Worm (Caenorhabditis elegans): Measurements from ENCODE around the gene F46C5.2.

The F46C5.2 gene

DNA sequence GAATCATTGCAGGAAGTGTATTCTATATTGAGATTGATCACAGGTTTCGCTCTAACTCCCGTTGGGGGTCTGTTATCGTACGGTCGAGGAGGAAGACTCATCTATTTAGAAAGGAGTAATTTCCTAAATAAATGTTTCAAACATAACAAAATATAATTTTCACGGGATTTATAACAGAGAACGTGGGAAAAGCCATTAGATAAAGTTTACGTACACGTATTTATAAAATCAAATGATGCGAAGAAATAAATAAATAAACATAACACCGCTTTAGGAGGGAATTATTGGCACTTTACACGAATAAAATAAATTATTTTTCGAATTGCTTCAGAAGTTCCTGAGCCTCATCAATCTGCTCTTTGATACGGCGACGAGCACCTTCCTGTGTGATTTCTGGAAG, 20.6 kb downstream of the F46C5.2 start, which contains the start of gene F07H5.10:
Gene F07H5.10 (minus strand): TSS at position 101 of the 400 bp plus-strand sequence.
- TF ChIP-seq T26A8.4 (GFP tag; IDR thresholded peaks at IDR 0.05) = no peak
- peak; percentile 23 for TF ChIP-seq aha-1 (tag)

DNA sequence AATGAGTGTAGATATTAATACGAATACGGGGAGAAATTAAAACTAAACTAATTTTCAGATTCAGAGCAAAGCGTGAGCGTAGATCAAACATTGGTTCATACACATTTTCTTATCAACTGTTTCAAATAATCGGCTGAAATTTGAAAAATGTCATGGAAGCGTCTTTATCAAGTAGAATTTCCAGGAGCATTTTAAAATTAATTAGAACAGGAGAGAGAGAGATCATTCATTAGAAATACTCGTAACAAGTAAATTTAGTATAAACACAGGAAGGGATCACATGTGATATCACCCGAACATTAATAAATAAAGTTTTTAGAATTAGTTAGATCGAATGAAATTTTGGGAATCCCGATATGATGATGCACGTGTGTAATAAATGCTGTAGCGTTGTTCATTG, 22.2 kb downstream of the F46C5.2 start, which contains the start of gene pho-13:
Gene pho-13 (minus strand): TSS at position 101 of the 400 bp plus-strand sequence.
- TF ChIP-seq hif-1 (tag; optimal IDR thresholded peaks at IDR 0.05) (no peak), nhr-102 (tag; optimal IDR thresholded peaks at IDR 0.05) (no peak), pqm-1 (tag; optimal IDR thresholded peaks at IDR 0.05) (peak; percentile 18), ceh-20 (GFP tag; IDR thresholded peaks at IDR 0.05) (no peak)

DNA sequence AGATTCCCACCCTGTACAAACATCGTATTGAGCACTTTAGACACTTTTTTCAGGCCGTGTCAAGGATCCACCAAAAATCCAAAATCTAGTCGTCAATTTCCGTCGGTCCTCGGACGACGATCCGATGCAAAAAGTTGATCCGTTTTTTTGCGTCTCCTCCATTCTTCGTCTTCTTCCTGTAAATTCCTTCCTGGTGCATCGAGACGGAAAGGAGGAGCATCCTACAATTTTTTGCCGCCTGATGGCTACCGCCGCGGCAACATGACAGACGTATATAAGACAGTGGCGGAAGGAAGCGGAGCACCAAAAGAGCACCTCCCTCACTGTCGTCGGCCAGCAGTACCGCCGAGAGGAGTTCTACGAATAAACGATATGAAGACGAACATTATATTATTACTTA, 28.3 kb downstream of the F46C5.2 start, which contains the start of gene appg-2:
Gene appg-2 (plus strand): TSS at position 301 of the 400 bp plus-strand sequence.
- TF ChIP-seq nhr-41 (GFP tag; IDR thresholded peaks at IDR 0.05) (no peak), ZK337.2 (GFP tag; IDR thresholded peaks at IDR 0.05) (no peak), fkh-10 (GFP tag; optimal IDR thresholded peaks at IDR 0.05) (no peak), unc-39 (tag; optimal IDR thresholded peaks at IDR 0.05) (no peak), dpl-1 (GFP tag; optimal IDR thresholded peaks at IDR 0.05) (no peak), F44E2.7 (GFP tag; IDR thresholded peaks at IDR 0.05) (no peak), hlh-30 (tag; optimal IDR thresholded peaks at IDR 0.05; ENCODE audit: insufficient read depth) (no peak), Y5F2A.4 (GFP tag; optimal IDR thresholded peaks at IDR 0.05) (no peak), lin-38 (GFP tag; IDR thresholded peaks at IDR 0.05) (no peak), mxl-3 (GFP tag; optimal IDR thresholded peaks at IDR 0.05) (no peak), Y48G9A.11 (GFP tag; IDR thresholded peaks at IDR 0.05) (no peak), dve-1 (tag; optimal IDR thresholded peaks at IDR 0.05; ENCODE audit: insufficient read depth) (no peak), ceh-28 (tag; optimal IDR thresholded peaks at IDR 0.05) (no peak), nhr-28 (tag; optimal IDR thresholded peaks at IDR 0.05) (no peak), lin-1 (GFP tag; IDR thresholded peaks at IDR 0.05) (no peak), egl-27 (tag; optimal IDR thresholded peaks at IDR 0.05) (no peak), snpc-1.2 (GFP tag; IDR thresholded peaks at IDR 0.05) (no peak), ceh-82 (tag; optimal IDR thresholded peaks at IDR 0.05) (no peak), spr-1 (tag; optimal IDR thresholded peaks at IDR 0.05) (no peak), lin-39 (tag; optimal IDR thresholded peaks at IDR 0.05) (no peak)

DNA sequence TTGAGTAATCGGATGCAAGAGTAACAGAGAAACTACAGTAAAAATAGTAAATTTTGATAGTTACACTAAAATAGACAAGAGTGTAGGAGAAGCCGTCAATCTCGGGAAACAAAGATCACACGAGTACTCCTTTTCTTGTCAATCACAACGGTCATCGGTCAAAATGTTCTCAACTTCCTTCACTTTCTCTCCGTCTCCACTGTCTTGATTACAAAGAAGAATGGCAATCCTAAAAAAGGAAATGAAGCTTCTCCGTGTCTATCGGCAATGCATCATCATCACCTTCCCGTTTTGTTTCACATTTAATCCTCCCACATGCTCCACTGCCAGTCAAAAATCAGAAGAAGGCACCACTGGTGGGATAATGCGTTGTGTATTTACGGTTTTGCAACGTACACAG, 29.4 kb downstream of the F46C5.2 start:
- TF ChIP-seq dmd-6 (GFP tag; IDR thresholded peaks at IDR 0.05) (peak; percentile 42), dpl-1 (GFP tag; optimal IDR thresholded peaks at IDR 0.05) (no peak)

DNA sequence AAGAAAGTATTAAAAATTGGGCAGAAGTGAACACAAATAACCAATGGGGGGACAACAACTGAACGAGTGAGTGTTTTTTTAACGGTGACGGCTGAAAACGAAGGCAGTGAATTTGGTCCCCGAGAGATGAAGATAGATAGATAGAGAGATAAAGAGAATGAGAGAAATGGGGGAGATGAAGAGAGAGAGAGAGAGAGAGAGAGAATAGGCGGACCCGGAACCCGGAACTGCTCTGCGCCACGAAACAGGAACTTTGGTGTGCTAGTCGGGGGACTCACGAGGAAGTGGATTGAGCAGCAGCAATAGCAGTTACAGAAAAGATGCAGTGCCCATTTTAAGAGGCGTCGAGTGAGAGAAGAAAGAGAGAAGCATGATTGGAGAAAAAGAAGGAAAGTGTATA, 32.7 kb downstream of the F46C5.2 start:
- peak; percentile 76 for TF ChIP-seq dmd-6 (GFP tag; IDR thresholded peaks at IDR 0.05)
- TF ChIP-seq tra-1 (GFP tag; IDR thresholded peaks at IDR 0.05) = 0 out of 2 replicates have a peak, but pooled peaks have one; percentile 30
- TF ChIP-seq tag-97 (GFP tag; IDR thresholded peaks at IDR 0.05) = peak; percentile 98
- no peak for TF ChIP-seq snpc-4 (tag; optimal IDR thresholded peaks at IDR 0.05)
- TF ChIP-seq F26F4.8 (GFP tag; conservative IDR thresholded peaks at IDR 0.05) = no peak
- no peak for TF ChIP-seq duxl-1 (tag; optimal IDR thresholded peaks at IDR 0.05; ENCODE audit: poor library complexity)
- TF ChIP-seq mep-1 (tag; optimal IDR thresholded peaks at IDR 0.05) = peak; percentile 77
- no peak for TF ChIP-seq zip-11 (GFP tag; IDR thresholded peaks at IDR 0.05)
- TF ChIP-seq nhr-25 (tag; optimal IDR thresholded peaks at IDR 0.05; ENCODE audit: borderline replicate concordance, insufficient read depth) = no peak
- TF ChIP-seq daf-16 (GFP tag; optimal IDR thresholded peaks at IDR 0.05) = peak in 1 of 2 experiments; percentile 49
- no peak for TF ChIP-seq daf-16 (tag; optimal IDR thresholded peaks at IDR 0.05)
- TF ChIP-seq ceh-20 (GFP tag; IDR thresholded peaks at IDR 0.05) = peak; percentile 72; the same call in 1 of the 2 replicates
- TF ChIP-seq F37D6.2 (tag; optimal IDR thresholded peaks at IDR 0.05) = peak; percentile 59
- TF ChIP-seq hif-1 (tag; optimal IDR thresholded peaks at IDR 0.05) = peak in 1 of 2 experiments; percentile 76
- peak; percentile 48 for TF ChIP-seq gei-8 (GFP tag; optimal IDR thresholded peaks at IDR 0.05)
- TF ChIP-seq rbr-2 (tag; optimal IDR thresholded peaks at IDR 0.05) = peak; percentile 88
- TF ChIP-seq ZK337.2 (GFP tag; IDR thresholded peaks at IDR 0.05) = 0 out of 2 replicates have a peak, but pooled peaks have one; percentile 35
- peak; percentile 67 for TF ChIP-seq hlh-30 (tag; optimal IDR thresholded peaks at IDR 0.05; ENCODE audit: insufficient read depth)
- peak; percentile 49 for TF ChIP-seq hmg-1.1 (GFP tag; IDR thresholded peaks at IDR 0.05)
- peak; percentile 96 for TF ChIP-seq fkh-10 (GFP tag; optimal IDR thresholded peaks at IDR 0.05)
- no peak for TF ChIP-seq mdt-29 (GFP tag; IDR thresholded peaks at IDR 0.05)
- peak in 1 of 2 experiments; percentile 88 for TF ChIP-seq unc-62 (GFP tag; optimal IDR thresholded peaks at IDR 0.05 in 1 of 2)
- TF ChIP-seq unc-62 (tag; optimal IDR thresholded peaks at IDR 0.05) = no peak
